Worm (Caenorhabditis elegans): ENCODE data around the gene K08D8.7.

Gene K08D8.7

ce11 chrIV:12894996-12895395 is 1.6 kb upstream of the K08D8.7 start, which contains the start of gene K08D8.11:
Gene K08D8.11 (plus strand): TSS chrIV:12895296.
- no peak for TF ChIP-seq unc-62 (GFP tag; optimal IDR thresholded peaks at IDR 0.05)

DNA sequence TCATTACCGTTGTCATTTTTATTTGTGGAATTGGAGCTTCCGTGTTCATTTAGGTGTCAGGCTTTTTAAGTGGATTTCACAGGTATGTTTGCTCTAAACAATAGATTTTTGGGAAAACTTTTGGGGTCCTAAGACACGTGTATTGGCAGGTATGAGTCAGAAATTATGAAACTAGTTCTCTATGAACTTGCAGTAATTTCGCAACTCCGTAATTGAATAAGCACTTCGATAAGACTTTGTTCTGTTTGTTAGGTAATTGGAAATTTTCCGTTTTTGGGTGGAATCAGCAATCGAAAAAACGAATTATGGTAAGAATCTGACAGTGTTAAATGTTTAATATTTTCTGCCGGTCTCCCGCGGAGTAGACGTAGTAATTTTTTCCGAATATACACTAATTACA is 514 bp downstream of the K08D8.7 start:
- TF ChIP-seq elt-3 (tag; optimal IDR thresholded peaks at IDR 0.05): no peak
- no peak for TF ChIP-seq cnd-1 (tag; optimal IDR thresholded peaks at IDR 0.05)
- TF ChIP-seq zip-8 (tag; optimal IDR thresholded peaks at IDR 0.05): no peak
- TF ChIP-seq nhr-2 (tag; optimal IDR thresholded peaks at IDR 0.05): no peak
- TF ChIP-seq lin-13 (tag; optimal IDR thresholded peaks at IDR 0.05): no peak
- no peak for TF ChIP-seq ceh-43 (GFP tag; optimal IDR thresholded peaks at IDR 0.05)
- TF ChIP-seq bed-3 (GFP tag; optimal IDR thresholded peaks at IDR 0.05): no peak
- TF ChIP-seq lin-32 (GFP tag; optimal IDR thresholded peaks at IDR 0.05): no peak

ce11 chrIV:12898823-12899222 is 2.2 kb downstream of the K08D8.7 start:
- TF ChIP-seq nhr-76 (tag; optimal IDR thresholded peaks at IDR 0.05): no peak
- TF ChIP-seq ham-2 (GFP tag; optimal IDR thresholded peaks at IDR 0.05): no peak
- TF ChIP-seq nhr-28 (tag; optimal IDR thresholded peaks at IDR 0.05): no peak
- no peak for TF ChIP-seq ceh-83 (GFP tag; optimal IDR thresholded peaks at IDR 0.05)
- TF ChIP-seq blmp-1 (tag; optimal IDR thresholded peaks at IDR 0.05): no peak
- no peak for TF ChIP-seq unc-120 (tag; optimal IDR thresholded peaks at IDR 0.05; ENCODE audit: poor library complexity, severe bottlenecking)
- TF ChIP-seq elt-1 (tag; optimal IDR thresholded peaks at IDR 0.05; ENCODE audit: borderline replicate concordance, insufficient read depth): no peak
- no peak for TF ChIP-seq M03D4.4 (tag; optimal IDR thresholded peaks at IDR 0.05)

DNA sequence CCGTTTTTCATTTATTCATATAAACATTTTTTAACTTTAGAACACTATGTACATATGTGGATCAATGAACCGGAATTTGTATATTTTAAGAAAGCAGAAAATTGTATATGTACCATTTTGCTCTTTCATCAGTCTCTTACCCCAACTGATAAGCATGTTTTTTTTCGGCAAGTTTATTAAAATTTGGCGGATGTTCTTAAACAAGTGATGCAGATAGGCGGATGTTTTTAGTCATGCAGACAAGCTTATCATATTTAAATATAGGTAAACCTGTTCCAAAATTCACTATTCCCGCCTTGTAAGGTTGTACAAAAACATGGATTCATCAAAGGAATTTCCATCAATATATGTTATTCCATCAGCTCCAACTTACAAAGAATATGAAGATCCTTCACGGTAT is 2.8 kb downstream of the K08D8.7 start, which contains the start of gene K08D8.9:
Gene K08D8.9, plus strand, starts transcription at position 301 of the 400 bp plus-strand sequence.
- TF ChIP-seq unc-39 (tag; optimal IDR thresholded peaks at IDR 0.05) (no peak), bed-3 (GFP tag; optimal IDR thresholded peaks at IDR 0.05) (no peak), lin-13 (tag; optimal IDR thresholded peaks at IDR 0.05) (no peak), lsy-2 (tag; optimal IDR thresholded peaks at IDR 0.05) (no peak), nhr-12 (tag; optimal IDR thresholded peaks at IDR 0.05) (no peak), nhr-28 (tag; optimal IDR thresholded peaks at IDR 0.05) (no peak), nhr-237 (tag; optimal IDR thresholded peaks at IDR 0.05) (no peak), drap-1 (GFP tag; optimal IDR thresholded peaks at IDR 0.05) (no peak), ces-1 (GFP tag; optimal IDR thresholded peaks at IDR 0.05) (no peak)

DNA sequence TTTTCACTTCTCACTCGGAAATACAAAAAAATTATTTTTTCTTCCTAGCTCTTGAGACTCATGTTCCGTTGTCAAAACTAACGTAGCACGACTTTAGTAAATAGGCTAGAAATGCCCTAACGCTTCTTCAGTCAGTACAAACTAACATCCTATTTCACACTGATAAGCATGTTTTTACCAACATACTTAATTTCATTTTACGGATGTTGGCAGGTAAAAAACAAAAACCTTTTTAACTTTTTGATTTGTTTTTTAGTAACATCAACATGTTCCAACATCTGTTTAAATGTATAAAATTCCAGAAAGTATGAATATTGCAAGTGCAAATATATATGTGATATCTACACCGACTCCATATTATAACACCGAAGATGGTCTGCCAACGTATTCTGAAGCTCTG is 3.6 kb downstream of the K08D8.7 start, which contains the start of gene K08D8.10:
Gene K08D8.10, plus strand, starts transcription at position 301 of the 400 bp plus-strand sequence.
- TF ChIP-seq ham-2 (GFP tag; optimal IDR thresholded peaks at IDR 0.05): no peak

DNA sequence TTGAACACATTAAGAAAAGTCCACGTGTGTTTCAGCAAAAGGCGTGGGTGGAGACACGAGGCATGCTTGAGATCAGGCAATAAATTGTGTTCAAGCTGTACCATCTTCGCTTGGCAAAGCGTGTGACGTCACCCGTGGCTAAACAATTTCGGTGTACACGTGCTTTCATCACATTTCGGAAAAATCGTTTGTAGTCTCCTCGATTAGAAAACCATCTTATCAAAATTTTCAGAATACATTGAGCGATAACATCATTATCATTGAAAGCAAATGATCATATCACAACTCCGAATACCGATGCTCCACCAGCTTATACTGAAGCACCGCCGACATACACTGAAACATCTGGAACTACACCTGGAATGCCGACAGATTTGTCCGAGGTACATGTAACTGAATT is 5.0 kb downstream of the K08D8.7 start:
- TF ChIP-seq nhr-237 (tag; optimal IDR thresholded peaks at IDR 0.05) (no peak), elt-1 (tag; optimal IDR thresholded peaks at IDR 0.05; ENCODE audit: borderline replicate concordance, insufficient read depth) (no peak), nhr-2 (tag; optimal IDR thresholded peaks at IDR 0.05) (no peak), drap-1 (GFP tag; optimal IDR thresholded peaks at IDR 0.05) (no peak), ceh-83 (GFP tag; optimal IDR thresholded peaks at IDR 0.05) (no peak), nhr-76 (tag; optimal IDR thresholded peaks at IDR 0.05) (no peak), lin-32 (GFP tag; optimal IDR thresholded peaks at IDR 0.05) (no peak), unc-120 (tag; optimal IDR thresholded peaks at IDR 0.05; ENCODE audit: poor library complexity, severe bottlenecking) (no peak), lin-13 (tag; optimal IDR thresholded peaks at IDR 0.05) (no peak), blmp-1 (tag; optimal IDR thresholded peaks at IDR 0.05) (no peak), flh-1 (GFP tag; optimal IDR thresholded peaks at IDR 0.05) (no peak), mep-1 (tag; optimal IDR thresholded peaks at IDR 0.05) (no peak), ces-1 (GFP tag; optimal IDR thresholded peaks at IDR 0.05) (no peak), ztf-11 (tag; optimal IDR thresholded peaks at IDR 0.05) (no peak), ceh-43 (GFP tag; optimal IDR thresholded peaks at IDR 0.05) (no peak), cnd-1 (tag; optimal IDR thresholded peaks at IDR 0.05) (no peak), nhr-12 (tag; optimal IDR thresholded peaks at IDR 0.05) (no peak), nhr-28 (tag; optimal IDR thresholded peaks at IDR 0.05) (no peak), bed-3 (GFP tag; optimal IDR thresholded peaks at IDR 0.05) (no peak), sptf-1 (tag; optimal IDR thresholded peaks at IDR 0.05) (no peak)

All from whole organism, mixed stage, embryonic.